Worm (Caenorhabditis elegans): ENCODE results near the gene srxa-7.

ce11 chrV:16298669-16299068 lies 8.7 kb upstream of the srxa-7 start, which contains the start of gene srbc-84:
- TF ChIP-seq dpl-1 (GFP tag; optimal IDR thresholded peaks at IDR 0.05) (no peak), unc-62 (GFP tag; optimal IDR thresholded peaks at IDR 0.05) (no peak), B0019.2 (GFP tag; conservative IDR thresholded peaks at IDR 0.05) (no peak), K11D2.4 (GFP tag; IDR thresholded peaks at IDR 0.05) (no peak), lag-1 (GFP tag; IDR thresholded peaks at IDR 0.05) (no peak), ama-1 (optimal IDR thresholded peaks at IDR 0.05) (no peak), ama-1 (GFP tag; optimal IDR thresholded peaks at IDR 0.05) (no peak)

Measured in whole organism, young adult.